Fruit fly (Drosophila melanogaster) Kc167 (cell line): Measurements from ENCODE around the gene CG42830.

Experiments used
- h ChIP-seq: fragments of >200 bp; optimal IDR thresholded peaks from 3 replicates; lab custom pipeline; 2018; ENCODE audit warnings: missing external identifiers
- insv ChIP-seq: fragments of >200 bp; optimal IDR thresholded peaks from 3 replicates; lab custom pipeline; 2018; ENCODE audit warnings: missing external identifiers
- psq ChIP-seq: fragments of >200 bp; optimal IDR thresholded peaks from 2 replicates; lab custom pipeline; 2017; ENCODE audit warnings: missing external identifiers
- ttk ChIP-seq: sonication (Bioruptor generic); optimal IDR thresholded peaks from 2 replicates; lab custom pipeline; 2017; ENCODE audit warnings: missing external identifiers

DNA sequence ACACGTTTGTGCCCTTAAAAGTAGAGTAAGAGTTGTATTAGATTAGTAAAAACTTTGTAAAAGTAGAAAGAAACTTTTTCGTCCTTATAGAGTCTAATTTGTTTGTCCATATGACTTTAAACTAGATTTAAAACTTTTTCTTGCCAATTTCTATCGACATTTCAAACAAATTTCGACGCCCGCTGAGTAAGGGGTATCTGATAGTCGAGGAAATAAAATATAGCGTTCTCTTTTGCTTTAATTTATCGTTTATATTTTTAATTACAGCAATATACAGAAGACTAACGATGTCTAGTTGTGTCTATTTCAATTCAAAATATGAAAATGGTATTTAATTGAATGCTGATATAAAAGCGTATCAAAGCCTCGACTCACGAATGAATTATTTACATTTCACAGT lies 29.0 kb downstream of the CG42830 start:
- TF ChIP-seq psq (lab: Kevin White, UChicago) (no peak), h (lab: Kevin White, UChicago) (no peak), insv (no peak), ttk (no peak)
